Worm (Caenorhabditis elegans): Measurements from ENCODE around the gene thn-6.
"Not testable (repeated sequence)": the region's sequence is repeated elsewhere in the genome, so short reads cannot be mapped to it uniquely, and the experiment has no call there.

- TF ChIP-seq nhr-76, lsy-2, lin-13, nhr-28, nhr-237, mab-5 (tag; optimal IDR thresholded peaks at IDR 0.05): not testable (repeated sequence)
These were observed 3.4 kb upstream of the thn-6 start, which contains the start of gene cylc-1 for ce11 chrIV:5225277-5225822.

Data from whole organism, mixed stage, embryonic.